Worm (Caenorhabditis elegans) whole organism, mixed stage, embryonic: ENCODE results near the gene str-193.

Source experiments
- M03D4.4 ChIP-seq: sonication (generic microtip); optimal IDR thresholded peaks from 2 replicates; lab custom pipeline; 2017; ENCODE audit warnings: mild to moderate bottlenecking, missing genetic modification characterization, missing compliant biosample characterization
- bed-3 ChIP-seq: fragments of 200-800 bp; sonication (Bioruptor generic); optimal IDR thresholded peaks from 3 replicates; lab custom pipeline; 2018; ENCODE audit warnings: mild to moderate bottlenecking, missing genetic modification characterization, moderate library complexity, missing compliant biosample characterization
- blmp-1 ChIP-seq: fragments of 150-350 bp; optimal IDR thresholded peaks from 2 replicates; lab custom pipeline; 2014; ENCODE audit warnings: missing biosample characterization, missing genetic modification characterization
- ceh-39 ChIP-seq: fragments of 150-350 bp; optimal IDR thresholded peaks from 2 replicates; lab custom pipeline; 2014; ENCODE audit warnings: missing biosample characterization, missing genetic modification characterization
- ceh-43 ChIP-seq: fragments of 200-800 bp; sonication (Bioruptor generic); optimal IDR thresholded peaks from 2 replicates; lab custom pipeline; 2018; ENCODE audit warnings: mild to moderate bottlenecking, missing genetic modification characterization, moderate library complexity, missing compliant biosample characterization
- ceh-83 ChIP-seq: fragments of 200-800 bp; sonication (Bioruptor generic); optimal IDR thresholded peaks from 2 replicates; lab custom pipeline; 2018; ENCODE audit warnings: mild to moderate bottlenecking, missing genetic modification characterization, missing compliant biosample characterization
- ces-1 ChIP-seq: fragments of 150-350 bp; optimal IDR thresholded peaks from 2 replicates; lab custom pipeline; 2014; ENCODE audit warnings: missing biosample characterization, missing genetic modification reagents, missing genetic modification characterization
- cnd-1 ChIP-seq: fragments of 200-800 bp; sonication (Bioruptor generic); optimal IDR thresholded peaks from 2 replicates; lab custom pipeline; 2018; ENCODE audit warnings: mild to moderate bottlenecking, missing genetic modification characterization, missing compliant biosample characterization
- drap-1 ChIP-seq: fragments of 200-800 bp; sonication (Bioruptor generic); optimal IDR thresholded peaks from 3 replicates; lab custom pipeline; 2018; ENCODE audit warnings: mild to moderate bottlenecking, missing genetic modification characterization, missing compliant biosample characterization
- elt-3 ChIP-seq: fragments of 150-350 bp; optimal IDR thresholded peaks from 2 replicates; lab custom pipeline; 2014; ENCODE audit warnings: missing biosample characterization, missing genetic modification characterization
- flh-1 ChIP-seq: fragments of 200-800 bp; sonication (Bioruptor generic); optimal IDR thresholded peaks from 2 replicates; lab custom pipeline; 2018; ENCODE audit warnings: mild to moderate bottlenecking, missing genetic modification characterization, moderate library complexity, missing compliant biosample characterization
- hlh-1 ChIP-seq: fragments of 150-350 bp; optimal IDR thresholded peaks from 2 replicates; lab custom pipeline; 2014; ENCODE audit warnings: missing biosample characterization, missing genetic modification reagents, missing genetic modification characterization
- lin-13 ChIP-seq: fragments of 150-350 bp; optimal IDR thresholded peaks from 2 replicates; lab custom pipeline; 2014; ENCODE audit warnings: missing biosample characterization, missing genetic modification characterization
- lin-32 ChIP-seq: fragments of 200-800 bp; sonication (Bioruptor generic); optimal IDR thresholded peaks from 2 replicates; lab custom pipeline; 2018; ENCODE audit warnings: mild to moderate bottlenecking, missing genetic modification characterization, missing compliant biosample characterization
- mab-5 ChIP-seq: fragments of 150-350 bp; optimal IDR thresholded peaks from 2 replicates; lab custom pipeline; 2014; ENCODE audit warnings: missing biosample characterization, missing genetic modification characterization
- mep-1 ChIP-seq: fragments of 150-350 bp; optimal IDR thresholded peaks from 2 replicates; lab custom pipeline; 2017; ENCODE audit warnings: missing biosample characterization, missing genetic modification reagents, missing genetic modification characterization, inconsistent platforms
- mls-2 ChIP-seq: sonication (generic microtip); optimal IDR thresholded peaks from 2 replicates; lab custom pipeline; 2016; ENCODE audit warnings: mild to moderate bottlenecking, missing genetic modification characterization, moderate library complexity, missing compliant biosample characterization
- nhr-12 ChIP-seq: fragments of 150-350 bp; optimal IDR thresholded peaks from 2 replicates; lab custom pipeline; 2014; ENCODE audit warnings: missing biosample characterization, missing genetic modification characterization
- nhr-2 ChIP-seq: fragments of 150-350 bp; optimal IDR thresholded peaks from 2 replicates; lab custom pipeline; 2014; ENCODE audit warnings: missing biosample characterization, missing genetic modification characterization
- nhr-237 ChIP-seq: fragments of 150-350 bp; optimal IDR thresholded peaks from 2 replicates; lab custom pipeline; 2014; ENCODE audit warnings: missing biosample characterization, missing genetic modification characterization
- nhr-28 ChIP-seq: fragments of 150-350 bp; optimal IDR thresholded peaks from 2 replicates; lab custom pipeline; 2014; ENCODE audit warnings: missing biosample characterization, missing genetic modification characterization
- nhr-76 ChIP-seq: sonication (generic microtip); optimal IDR thresholded peaks from 2 replicates; lab custom pipeline; 2017; ENCODE audit warnings: missing biosample characterization, missing genetic modification characterization
- pha-4 ChIP-seq: fragments of 150-350 bp; optimal IDR thresholded peaks from 2 replicates; lab custom pipeline; 2018; ENCODE audit warnings: missing biosample characterization, missing genetic modification reagents, missing genetic modification characterization
- sem-2 ChIP-seq: fragments of 200-800 bp; sonication (Bioruptor generic); optimal IDR thresholded peaks from 2 replicates; lab custom pipeline; 2018; ENCODE audit warnings: mild to moderate bottlenecking, missing genetic modification characterization, missing compliant biosample characterization
- snpc-4 ChIP-seq: fragments of 150-350 bp; optimal IDR thresholded peaks from 2 replicates; lab custom pipeline; 2014; ENCODE audit warnings: missing biosample characterization, missing genetic modification characterization
- sptf-1 ChIP-seq: sonication (generic microtip); optimal IDR thresholded peaks from 2 replicates; lab custom pipeline; 2017; ENCODE audit warnings: mild to moderate bottlenecking, missing genetic modification characterization, moderate library complexity, missing compliant biosample characterization
- tbx-8 ChIP-seq: fragments of 200-800 bp; sonication (Bioruptor generic); optimal IDR thresholded peaks from 2 replicates; lab custom pipeline; 2018; ENCODE audit warnings: mild to moderate bottlenecking, missing genetic modification characterization, moderate library complexity, missing compliant biosample characterization
- unc-120 ChIP-seq: sonication (generic microtip); optimal IDR thresholded peaks from 2 replicates; lab custom pipeline; 2017; ENCODE audit warnings: missing genetic modification characterization, missing compliant biosample characterization; ENCODE audit not compliant: poor library complexity, severe bottlenecking
- unc-39 ChIP-seq: fragments of 150-350 bp; optimal IDR thresholded peaks from 2 replicates; lab custom pipeline; 2014; ENCODE audit warnings: missing biosample characterization, missing genetic modification characterization
- unc-62 ChIP-seq: fragments of 150-350 bp; optimal IDR thresholded peaks from 2 replicates; lab custom pipeline; 2014; ENCODE audit warnings: missing biosample characterization, missing genetic modification reagents, missing genetic modification characterization
- zip-8 ChIP-seq: fragments of 150-350 bp; optimal IDR thresholded peaks from 2 replicates; lab custom pipeline; 2014; ENCODE audit warnings: missing biosample characterization, missing genetic modification characterization
- ztf-11 ChIP-seq: fragments of 150-350 bp; optimal IDR thresholded peaks from 2 replicates; lab custom pipeline; 2014; ENCODE audit warnings: missing biosample characterization, missing genetic modification characterization

The str-193 gene

DNA sequence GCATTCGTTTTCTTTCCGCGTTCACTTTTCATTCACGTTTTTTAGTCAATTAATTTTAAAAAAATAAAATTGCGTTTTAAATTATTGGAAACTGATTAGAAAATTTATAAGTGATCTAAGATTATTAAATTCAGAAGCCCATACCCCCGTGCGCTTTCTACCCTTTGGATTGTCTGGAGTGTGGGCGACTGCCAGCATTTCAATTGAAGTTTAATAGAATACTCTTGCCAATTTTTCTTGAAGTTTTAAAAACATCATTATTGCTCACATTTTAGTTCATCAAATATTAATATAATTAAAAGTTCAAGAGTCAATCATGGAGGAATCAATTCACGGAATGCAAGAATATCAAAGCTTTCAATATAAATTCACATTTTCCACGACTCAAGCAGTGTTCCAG, 19.8 kb upstream of the str-193 start, which contains the start of gene sru-36:
TSS of gene sru-36 (plus strand) at position 301 of the 400 bp plus-strand sequence.
- TF ChIP-seq mep-1 (tag; lab: Kevin White, UChicago), result no peak
- TF ChIP-seq flh-1 (GFP tag; lab: Kevin White, UChicago), result no peak
- TF ChIP-seq nhr-76 (tag; lab: Kevin White, UChicago), result no peak
- no peak for TF ChIP-seq cnd-1 (tag; lab: Kevin White, UChicago)
- no peak for TF ChIP-seq lin-13
- no peak for TF ChIP-seq bed-3 (GFP tag; lab: Kevin White, UChicago)
- no peak for TF ChIP-seq lin-32 (GFP tag; lab: Kevin White, UChicago)
- TF ChIP-seq, all 35 proteins: peak for 0

DNA sequence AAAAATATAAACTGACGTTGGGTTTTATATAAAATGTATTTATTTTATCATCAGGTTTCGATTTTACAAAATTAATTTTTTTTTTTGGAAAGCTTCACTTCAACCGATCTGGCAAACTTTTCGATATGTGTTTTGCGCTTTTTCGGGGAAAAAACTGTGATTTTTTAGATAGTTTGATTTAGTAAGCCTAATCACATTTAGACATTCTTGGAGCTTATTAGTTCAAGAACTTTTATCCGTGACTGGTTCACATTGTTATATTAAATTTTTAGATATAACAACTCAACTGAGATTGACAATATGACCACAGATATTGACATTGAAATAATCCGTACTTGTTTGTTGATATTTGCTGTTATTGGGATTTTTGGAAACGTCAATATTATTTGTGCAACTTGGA, 16.1 kb upstream of the str-193 start, which contains the start of gene srsx-21:
TSS of gene srsx-21 (plus strand) at position 301 of the 400 bp plus-strand sequence.
- TF ChIP-seq mab-5 (tag; lab: Kevin White, UChicago) (no peak), elt-3 (tag; lab: Kevin White, UChicago) (no peak), ceh-43 (GFP tag; lab: Kevin White, UChicago) (no peak), unc-120 (tag; lab: Kevin White, UChicago) (no peak), ceh-83 (GFP tag; lab: Kevin White, UChicago) (no peak), mep-1 (tag; lab: Kevin White, UChicago) (no peak), lin-13 (no peak), blmp-1 (tag; lab: Kevin White, UChicago) (no peak), nhr-28 (tag; lab: Kevin White, UChicago) (no peak), sem-2 (GFP tag; lab: Kevin White, UChicago) (no peak), lin-32 (GFP tag; lab: Kevin White, UChicago) (no peak), nhr-76 (tag; lab: Kevin White, UChicago) (no peak), nhr-237 (tag; lab: Kevin White, UChicago) (no peak)

DNA sequence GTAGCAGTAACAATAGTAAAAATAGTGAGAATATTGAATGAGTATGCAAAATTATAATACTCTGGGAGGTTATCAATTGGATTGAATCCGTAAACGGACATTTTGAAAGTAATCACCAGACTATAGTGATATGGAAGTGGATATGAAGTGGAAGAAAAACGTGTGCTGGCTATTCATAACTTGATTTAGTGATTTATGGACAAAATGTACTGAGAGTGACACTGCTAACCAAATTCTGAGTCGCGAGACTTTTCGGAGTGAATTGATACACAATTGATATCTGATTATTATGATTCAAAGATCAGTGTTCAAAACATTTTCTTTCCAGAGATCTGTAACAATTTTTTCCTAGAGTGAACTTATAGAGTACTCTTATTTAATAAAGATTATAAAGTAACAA, 14.3 kb upstream of the str-193 start, which contains the start of gene sru-38:
TSS of gene sru-38 (minus strand) at position 101 of the 400 bp plus-strand sequence.
- TF ChIP-seq blmp-1 (tag; lab: Kevin White, UChicago) (no peak), ceh-43 (GFP tag; lab: Kevin White, UChicago) (no peak), ces-1 (GFP tag; lab: Kevin White, UChicago) (no peak), snpc-4 (tag; lab: Kevin White, UChicago) (no peak), unc-62 (no peak), ceh-83 (GFP tag; lab: Kevin White, UChicago) (no peak), zip-8 (tag; lab: Kevin White, UChicago) (no peak), unc-39 (no peak), hlh-1 (tag; lab: Kevin White, UChicago) (no peak), drap-1 (GFP tag; lab: Kevin White, UChicago) (no peak), M03D4.4 (tag; lab: Kevin White, UChicago) (no peak), ceh-39 (no peak), elt-3 (tag; lab: Kevin White, UChicago) (no peak), flh-1 (GFP tag; lab: Kevin White, UChicago) (no peak), mab-5 (tag; lab: Kevin White, UChicago) (no peak), ztf-11 (no peak)

DNA sequence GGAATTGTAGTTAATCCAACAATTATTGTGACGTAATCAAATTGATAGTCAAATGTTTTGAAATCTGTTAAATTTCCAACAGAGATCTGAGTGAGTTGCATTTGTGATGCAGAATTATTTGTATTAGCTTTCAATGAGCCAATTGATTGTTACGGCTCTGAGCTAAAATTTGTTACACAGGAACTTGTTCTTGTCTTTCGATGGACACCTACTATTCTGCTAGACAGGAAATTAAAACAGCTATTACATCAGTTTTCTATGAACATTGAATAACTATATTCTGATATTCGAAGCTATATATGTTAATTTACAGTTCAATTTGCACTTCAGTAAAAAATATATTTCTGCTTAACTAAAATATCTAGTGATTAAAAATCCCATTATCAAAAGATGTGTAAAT, 12.3 kb upstream of the str-193 start, which contains the start of gene sru-40:
TSS of gene sru-40 (minus strand) at position 101 of the 400 bp plus-strand sequence.
- TF ChIP-seq bed-3 (GFP tag; lab: Kevin White, UChicago) (no peak), mls-2 (no peak), zip-8 (tag; lab: Kevin White, UChicago) (peak; percentile 46)

DNA sequence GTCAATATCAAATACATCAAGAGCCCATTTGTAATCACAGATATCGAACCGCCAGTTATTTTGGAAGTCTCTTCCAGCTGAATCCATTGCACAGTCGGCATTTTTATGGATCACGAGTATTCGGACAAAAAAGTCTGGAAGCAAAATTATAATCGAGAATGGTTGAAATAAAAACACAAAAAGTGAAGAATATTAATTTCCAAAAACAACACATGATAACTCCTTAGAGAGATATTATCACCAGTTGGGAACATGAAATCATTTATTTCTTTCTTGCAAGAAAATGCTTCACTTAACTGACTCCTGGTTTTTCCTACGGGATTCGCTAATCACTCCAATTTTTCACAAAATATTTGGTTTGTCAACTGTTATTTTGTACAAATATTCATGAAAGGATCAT, 2.5 kb upstream of the str-193 start, which contains the start of gene str-2:
TSS of gene str-2 (minus strand) at position 101 of the 400 bp plus-strand sequence.
- TF ChIP-seq sptf-1 (no peak), nhr-12 (tag; lab: Kevin White, UChicago) (no peak), nhr-2 (no peak), M03D4.4 (tag; lab: Kevin White, UChicago) (no peak), nhr-76 (tag; lab: Kevin White, UChicago) (no peak), sem-2 (GFP tag; lab: Kevin White, UChicago) (no peak), elt-3 (tag; lab: Kevin White, UChicago) (no peak), ztf-11 (no peak), hlh-1 (tag; lab: Kevin White, UChicago) (no peak), lin-32 (GFP tag; lab: Kevin White, UChicago) (no peak), pha-4 (no peak), nhr-28 (tag; lab: Kevin White, UChicago) (no peak), mls-2 (no peak), tbx-8 (no peak), snpc-4 (tag; lab: Kevin White, UChicago) (no peak), lin-13 (no peak), mep-1 (tag; lab: Kevin White, UChicago) (no peak)
